Worm (Caenorhabditis elegans) whole organism, young adult: ENCODE measurements around the gene aagr-4.
A peak's percentile ranks its signal among the peaks of the same experiment; 100 is the strongest.

ENCODE experiments used
- B0019.2 ChIP-seq: fragments of 200-800 bp; sonication (Bioruptor generic); conservative IDR thresholded peaks from 2 replicates; pipeline ENCODE4 v1.3.6; 2022; ENCODE audit warnings: missing genetic modification reagents, missing genetic modification characterization, missing compliant biosample characterization
- B0261.1 ChIP-seq: sonication (generic microtip); optimal IDR thresholded peaks from 2 replicates; lab custom pipeline; 2016; ENCODE audit warnings: mild to moderate bottlenecking, missing genetic modification characterization, moderate library complexity, missing compliant biosample characterization
- C06A6.2 ChIP-seq: fragments of 200-800 bp; sonication (Bioruptor generic); conservative IDR thresholded peaks from 2 replicates; pipeline ENCODE4 v1.3.6; 2022; ENCODE audit warnings: missing genetic modification characterization, missing compliant biosample characterization
- D2030.7 ChIP-seq: fragments of 200-800 bp; sonication (Bioruptor generic); IDR thresholded peaks from 2 replicates; pipeline ENCODE4 v1.3.6; 2022; ENCODE audit warnings: missing genetic modification reagents, missing genetic modification characterization, missing compliant biosample characterization
- F23B12.7 ChIP-seq: sonication (generic microtip); optimal IDR thresholded peaks from 2 replicates; lab custom pipeline; 2017; ENCODE audit warnings: missing genetic modification characterization, mild to moderate bottlenecking, missing compliant biosample characterization, antibody characterized with exemption, moderate library complexity; ENCODE audit not compliant: insufficient read depth
- F37B4.10 ChIP-seq: fragments of 200-800 bp; sonication (Bioruptor generic); IDR thresholded peaks from 2 replicates; pipeline ENCODE4 v1.3.6; 2022; ENCODE audit warnings: missing genetic modification characterization, missing compliant biosample characterization
- F39B2.1 ChIP-seq: fragments of 200-800 bp; sonication (Bioruptor generic); IDR thresholded peaks from 2 replicates; pipeline ENCODE4 v1.3.6; 2022; ENCODE audit warnings: missing genetic modification reagents, missing genetic modification characterization, missing compliant biosample characterization
- K11D2.4 ChIP-seq: fragments of 200-800 bp; sonication (Bioruptor generic); IDR thresholded peaks from 2 replicates; pipeline ENCODE4 v1.3.6; 2022; ENCODE audit warnings: missing genetic modification reagents, missing genetic modification characterization, missing compliant biosample characterization
- T07F8.4 ChIP-seq: sonication (generic microtip); optimal IDR thresholded peaks from 2 replicates; lab custom pipeline; 2016; ENCODE audit warnings: mild to moderate bottlenecking, missing genetic modification characterization, moderate library complexity, missing compliant biosample characterization
- Y53G8AR.9 ChIP-seq: fragments of 200-800 bp; sonication (Bioruptor generic); conservative IDR thresholded peaks from 2 replicates; pipeline ENCODE4 v1.3.6; 2022; ENCODE audit warnings: missing genetic modification reagents, missing genetic modification characterization, missing compliant biosample characterization
- aptf-2 ChIP-seq: fragments of 200-800 bp; sonication (Bioruptor generic); conservative IDR thresholded peaks from 2 replicates; pipeline ENCODE4 v1.3.6; 2022; ENCODE audit warnings: missing genetic modification reagents, missing genetic modification characterization, missing compliant biosample characterization
- aptf-3 ChIP-seq: fragments of 200-800 bp; sonication (Bioruptor generic); IDR thresholded peaks from 2 replicates; pipeline ENCODE4 v1.3.6; 2022; ENCODE audit warnings: missing genetic modification characterization, missing compliant biosample characterization
- athp-1 ChIP-seq: sonication (generic microtip); optimal IDR thresholded peaks from 2 replicates; lab custom pipeline; 2017; ENCODE audit warnings: mild to moderate bottlenecking, missing genetic modification characterization, missing compliant biosample characterization
- attf-6 ChIP-seq: fragments of 200-800 bp; sonication (Bioruptor generic); IDR thresholded peaks from 2 replicates; pipeline ENCODE4 v1.3.6; 2022; ENCODE audit warnings: missing genetic modification reagents, missing genetic modification characterization, missing compliant biosample characterization
- bed-1 ChIP-seq: fragments of 200-800 bp; sonication (Bioruptor generic); IDR thresholded peaks from 2 replicates; pipeline ENCODE4 v1.3.6; 2022; ENCODE audit warnings: missing genetic modification reagents, missing genetic modification characterization, missing compliant biosample characterization
- ccch-3 ChIP-seq: fragments of 200-800 bp; sonication (Bioruptor generic); optimal IDR thresholded peaks from 2 replicates; lab custom pipeline; 2018; ENCODE audit warnings: mild to moderate bottlenecking, missing genetic modification characterization, missing compliant biosample characterization
- cebp-2 ChIP-seq: fragments of 200-800 bp; sonication (Bioruptor generic); IDR thresholded peaks from 2 replicates; pipeline ENCODE4 v1.3.6; 2022; ENCODE audit warnings: missing genetic modification characterization, missing compliant biosample characterization
- ceh-58 ChIP-seq: fragments of 200-800 bp; sonication (Bioruptor generic); IDR thresholded peaks from 2 replicates; pipeline ENCODE4 v1.3.6; 2022; ENCODE audit warnings: missing genetic modification characterization, missing compliant biosample characterization
- egl-18 ChIP-seq: fragments of 200-800 bp; sonication (Bioruptor generic); IDR thresholded peaks from 2 replicates; pipeline ENCODE4 v1.3.6; 2022; ENCODE audit warnings: missing genetic modification reagents, missing genetic modification characterization, missing compliant biosample characterization
- ets-4 ChIP-seq: fragments of 200-800 bp; sonication (Bioruptor generic); optimal IDR thresholded peaks from 2 replicates; lab custom pipeline; 2018; ENCODE audit warnings: mild to moderate bottlenecking, missing genetic modification characterization, missing compliant biosample characterization
- gei-17 ChIP-seq: fragments of 200-800 bp; sonication (Bioruptor generic); optimal IDR thresholded peaks from 2 replicates; lab custom pipeline; 2018; ENCODE audit warnings: mild to moderate bottlenecking, missing genetic modification characterization, missing compliant biosample characterization
- hmg-1.2 ChIP-seq: fragments of 200-800 bp; sonication (Bioruptor generic); IDR thresholded peaks from 2 replicates; pipeline ENCODE4 v1.3.6; 2022; ENCODE audit warnings: missing genetic modification reagents, missing genetic modification characterization, missing compliant biosample characterization
- hmg-20 ChIP-seq: fragments of 200-800 bp; sonication (Bioruptor generic); IDR thresholded peaks from 2 replicates; pipeline ENCODE4 v1.3.6; 2022; ENCODE audit warnings: missing genetic modification reagents, missing genetic modification characterization, missing compliant biosample characterization
- hsf-1 ChIP-seq: fragments of 200-800 bp; sonication (Bioruptor generic); IDR thresholded peaks from 2 replicates; pipeline ENCODE4 v1.3.6; 2022; ENCODE audit warnings: missing genetic modification reagents, missing genetic modification characterization, missing compliant biosample characterization
- lin-26 ChIP-seq: fragments of 200-800 bp; sonication (Bioruptor generic); IDR thresholded peaks from 2 replicates; pipeline ENCODE4 v1.3.6; 2022; ENCODE audit warnings: missing genetic modification reagents, missing genetic modification characterization, missing compliant biosample characterization
- lin-35 ChIP-seq, 3 experiments: fragments of 150-350 bp in 2 of 3; sonication (generic microtip) in 1 of 3; optimal IDR thresholded peaks; 2 replicates each; lab custom pipeline; 2014 to 2018; ENCODE audit warnings: missing biosample characterization in 3 of 3, missing genetic modification characterization in 3 of 3, missing genetic modification reagents in 3 of 3
- lsy-27 ChIP-seq: sonication (generic microtip); optimal IDR thresholded peaks from 2 replicates; lab custom pipeline; 2017; ENCODE audit warnings: missing genetic modification characterization, mild to moderate bottlenecking, missing compliant biosample characterization, antibody characterized with exemption, missing genotype, borderline replicate concordance; ENCODE audit not compliant: insufficient read depth
- mes-4 ChIP-seq: sonication (generic microtip); optimal IDR thresholded peaks from 2 replicates; lab custom pipeline; 2016; ENCODE audit warnings: missing genotype, missing genetic modification characterization, missing compliant biosample characterization
- nhr-27 ChIP-seq: fragments of 200-800 bp; sonication (Bioruptor generic); optimal IDR thresholded peaks from 2 replicates; lab custom pipeline; 2018; ENCODE audit warnings: mild to moderate bottlenecking, missing genetic modification characterization, moderate library complexity, missing compliant biosample characterization
- pbrm-1 ChIP-seq: fragments of 200-800 bp; sonication (Bioruptor generic); IDR thresholded peaks from 2 replicates; pipeline ENCODE4 v1.3.6; 2022; ENCODE audit warnings: missing genetic modification reagents, missing genetic modification characterization, missing compliant biosample characterization
- rec-8 ChIP-seq, 2 experiments: sonication (generic microtip); optimal IDR thresholded peaks; 2 replicates each; lab custom pipeline; 2016; ENCODE audit warnings: mild to moderate bottlenecking in 2 of 2, missing genetic modification characterization in 2 of 2, missing genetic modification reagents in 2 of 2, missing genotype in 2 of 2, missing biosample characterization in 1 of 2, missing compliant biosample characterization in 1 of 2, moderate library complexity in 1 of 2
- snpc-1.3 ChIP-seq: sonication (generic microtip); optimal IDR thresholded peaks from 2 replicates; lab custom pipeline; 2017; ENCODE audit warnings: missing genetic modification characterization, mild to moderate bottlenecking, missing compliant biosample characterization, antibody characterized with exemption, moderate library complexity, missing genotype, missing genetic modification reagents; ENCODE audit not compliant: insufficient read depth
- snpc-4 ChIP-seq, 5 experiments: fragments of 150-350 bp in 1 of 5; sonication (generic microtip) in 4 of 5; optimal IDR thresholded peaks; 2 replicates each; lab custom pipeline; 2014 to 2018; ENCODE audit warnings: missing genetic modification characterization in 5 of 5, missing biosample characterization in 3 of 5, antibody characterized with exemption in 2 of 5, mild to moderate bottlenecking in 2 of 5, missing compliant biosample characterization in 2 of 5, missing genotype in 2 of 5, moderate library complexity in 2 of 5, missing genetic modification reagents in 1 of 5
- sptf-2 ChIP-seq: fragments of 200-800 bp; sonication (Bioruptor generic); optimal IDR thresholded peaks from 2 replicates; lab custom pipeline; 2018; ENCODE audit warnings: mild to moderate bottlenecking, missing genetic modification characterization, missing compliant biosample characterization
- tbx-9 ChIP-seq: sonication (generic microtip); optimal IDR thresholded peaks from 2 replicates; lab custom pipeline; 2016; ENCODE audit warnings: borderline replicate concordance, missing genetic modification characterization, inconsistent platforms, missing compliant biosample characterization
- unc-62 ChIP-seq: fragments of 150-350 bp; optimal IDR thresholded peaks from 2 replicates; lab custom pipeline; 2014; ENCODE audit warnings: missing biosample characterization, missing genetic modification reagents, missing genetic modification characterization
- xnd-1 ChIP-seq: sonication (generic microtip); optimal IDR thresholded peaks from 2 replicates; lab custom pipeline; 2016; ENCODE audit warnings: missing genotype, missing genetic modification reagents, missing genetic modification characterization, missing compliant biosample characterization
- ztf-18 ChIP-seq: sonication (generic microtip); optimal IDR thresholded peaks from 2 replicates; lab custom pipeline; 2016; ENCODE audit warnings: missing genotype, mild to moderate bottlenecking, missing genetic modification characterization, missing compliant biosample characterization
- ztf-25 ChIP-seq: fragments of 200-800 bp; sonication (Bioruptor generic); IDR thresholded peaks from 2 replicates; pipeline ENCODE4 v1.3.6; 2022; ENCODE audit warnings: missing genetic modification reagents, missing genetic modification characterization, missing compliant biosample characterization
- ztf-26 ChIP-seq: sonication (generic microtip); optimal IDR thresholded peaks from 2 replicates; lab custom pipeline; 2017; ENCODE audit warnings: missing genetic modification characterization, missing compliant biosample characterization
- ztf-6 ChIP-seq: fragments of 200-800 bp; sonication (Bioruptor generic); IDR thresholded peaks from 2 replicates; pipeline ENCODE4 v1.3.6; 2022; ENCODE audit warnings: missing genetic modification reagents, missing genetic modification characterization, missing compliant biosample characterization

aagr-4 gene

DNA sequence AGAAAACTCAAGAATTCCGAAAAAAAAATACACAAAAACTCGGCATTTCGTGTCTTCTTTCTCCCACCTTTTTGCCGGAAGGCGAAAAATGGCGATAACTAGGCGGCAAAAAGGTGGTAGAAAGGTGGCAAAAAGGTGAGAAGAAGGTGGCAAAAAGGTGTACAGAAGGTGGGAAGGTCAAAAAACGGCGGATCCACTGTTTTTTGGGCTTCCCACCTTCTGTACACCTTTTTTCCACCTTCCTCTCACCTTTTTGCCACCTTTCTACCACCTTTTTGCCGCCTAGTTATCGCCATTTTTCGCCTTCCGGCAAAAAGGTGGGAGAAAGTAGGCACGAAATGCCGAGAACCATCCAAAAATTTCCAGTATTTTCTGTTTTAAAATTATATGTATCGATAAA, 5.5 kb downstream of the aagr-4 start:
- TF ChIP-seq ceh-58 (GFP tag; lab: Robert Waterston, UW) (0 out of 2 replicates have a peak, but pooled peaks have one; percentile 53), D2030.7 (GFP tag; lab: Robert Waterston, UW) (peak; percentile 26), B0019.2 (GFP tag; lab: Robert Waterston, UW) (0 out of 2 replicates have a peak, but pooled peaks have one; percentile 8), bed-1 (GFP tag; lab: Robert Waterston, UW) (0 out of 2 replicates have a peak, but pooled peaks have one; percentile 11), aptf-2 (0 out of 2 replicates have a peak, but pooled peaks have one; percentile 23)

DNA sequence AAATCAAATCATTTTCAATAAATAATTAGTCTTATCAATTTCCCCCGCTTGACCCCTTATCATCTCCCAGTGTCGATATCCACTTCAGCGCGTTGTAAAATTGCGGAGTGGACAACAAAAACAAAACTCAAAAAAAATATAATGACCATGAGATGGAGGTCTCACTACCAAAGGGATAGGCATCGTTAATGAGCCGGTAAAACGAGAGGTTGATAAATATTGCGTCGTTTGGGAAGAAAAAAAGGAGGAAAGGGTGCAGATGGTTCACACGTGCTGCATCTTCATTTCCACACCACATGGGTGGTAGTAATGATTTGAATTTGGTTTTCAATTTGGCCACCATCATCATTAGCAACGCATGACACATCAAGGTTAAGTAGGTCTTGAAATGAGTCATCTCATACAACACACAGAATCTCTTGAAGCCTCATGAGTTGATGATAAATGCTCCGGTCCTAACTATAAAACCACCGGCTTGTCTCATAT, 6.9 kb downstream of the aagr-4 start:
- no peak for TF ChIP-seq C06A6.2
- no peak for TF ChIP-seq F39B2.1 (GFP tag; lab: Robert Waterston, UW)

DNA sequence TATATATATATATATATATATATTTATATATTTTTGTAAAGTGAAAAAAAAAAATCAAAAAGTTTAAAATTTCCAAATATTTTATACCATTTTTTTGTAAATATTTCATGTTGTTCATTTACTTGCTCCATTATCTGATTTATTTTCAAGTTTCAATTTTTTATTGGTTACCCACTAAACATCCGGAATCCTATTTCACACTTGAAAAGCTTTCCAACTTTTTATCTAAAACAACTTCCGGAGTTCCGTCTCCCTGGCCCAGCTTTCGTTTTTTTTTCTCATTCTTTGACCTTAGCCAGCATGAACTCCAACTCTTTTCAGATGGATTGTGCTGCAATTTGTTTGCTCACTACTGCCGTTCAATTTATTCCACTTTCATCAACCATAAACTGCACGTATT, 15.8 kb downstream of the aagr-4 start, which contains the start of gene F38G1.3:
F38G1.3 (plus strand) TSS at position 301 of the 400 bp plus-strand sequence.
- TF ChIP-seq hmg-1.2 (no peak), cebp-2 (no peak), tbx-9 (no peak), snpc-4 (GFP tag; optimal IDR thresholded peaks at IDR 0.05; lab: Kevin White, UChicago) (no peak), snpc-4 (tag; optimal IDR thresholded peaks at IDR 0.05; lab: Kevin White, UChicago) (no peak), ets-4 (no peak)

ce11 chrX:481150-481549, 20.7 kb downstream of the aagr-4 start, which contains the start of gene che-2:
che-2 (plus strand) TSS chrX:481450.
- TF ChIP-seq unc-62 = no peak
- TF ChIP-seq pbrm-1 (GFP tag; lab: Robert Waterston, UW) = no peak
- TF ChIP-seq gei-17 = no peak
- TF ChIP-seq snpc-1.3 = no peak
- no peak for TF ChIP-seq attf-6 (GFP tag; lab: Robert Waterston, UW)
- TF ChIP-seq ztf-26 (tag; lab: Kevin White, UChicago) = no peak
- no peak for TF ChIP-seq Y53G8AR.9
- no peak for TF ChIP-seq lsy-27 (tag; lab: Kevin White, UChicago)
- TF ChIP-seq athp-1 = no peak
- TF ChIP-seq, all 124 proteins: peak for 0

ce11 chrX:487669-488068, 27.2 kb downstream of the aagr-4 start:
- TF ChIP-seq F37B4.10 (GFP tag; lab: Robert Waterston, UW) = no peak
- no peak for TF ChIP-seq ccch-3 (GFP tag; lab: Kevin White, UChicago)
- TF ChIP-seq lin-35 (GFP tag; optimal IDR thresholded peaks at IDR 0.05; lab: Kevin White, UChicago) = no peak
- TF ChIP-seq mes-4 (tag; lab: Kevin White, UChicago) = peak; percentile 65
- 0 out of 2 replicates have a peak, but pooled peaks have one; percentile 17 for TF ChIP-seq hmg-20
- 0 out of 2 replicates have a peak, but pooled peaks have one; percentile 31 for TF ChIP-seq ztf-6 (GFP tag; lab: Robert Waterston, UW)
- TF ChIP-seq rec-8 (tag; optimal IDR thresholded peaks at IDR 0.05; lab: Kevin White, UChicago) = peak in 1 of 2 experiments; percentile 58
- TF ChIP-seq B0261.1 (tag; lab: Kevin White, UChicago) = peak; percentile 81
- TF ChIP-seq K11D2.4 (GFP tag; lab: Robert Waterston, UW) = no peak
- TF ChIP-seq aptf-3 (GFP tag; lab: Robert Waterston, UW) = no peak
- peak; percentile 16 for TF ChIP-seq F23B12.7 (tag; lab: Kevin White, UChicago)
- TF ChIP-seq ztf-18 (tag; lab: Kevin White, UChicago) = peak; percentile 59
- peak; percentile 60 for TF ChIP-seq T07F8.4
- no peak for TF ChIP-seq egl-18 (GFP tag; lab: Robert Waterston, UW)
- TF ChIP-seq athp-1 = peak; percentile 35
- peak; percentile 62 for TF ChIP-seq sptf-2 (GFP tag; lab: Kevin White, UChicago)
- TF ChIP-seq ztf-25 (GFP tag; lab: Robert Waterston, UW) = peak; percentile 93; the same call in 1 of the 2 replicates
- TF ChIP-seq xnd-1 (tag; lab: Kevin White, UChicago) = no peak
- peak; percentile 62 for TF ChIP-seq pbrm-1 (GFP tag; lab: Robert Waterston, UW)
- TF ChIP-seq nhr-27 (tag; lab: Kevin White, UChicago) = no peak
- peak; percentile 96 for TF ChIP-seq lin-26 (GFP tag; lab: Robert Waterston, UW)
- TF ChIP-seq C06A6.2 = no peak
- TF ChIP-seq hsf-1 (GFP tag; lab: Robert Waterston, UW) = 0 out of 2 replicates have a peak, but pooled peaks have one; percentile 33
